Worm (Caenorhabditis elegans) whole organism, L4/young adult: ENCODE data around the gene citk-2.

Source experiments
- dao-5 ChIP-seq: sonication (generic microtip); optimal IDR thresholded peaks from 2 replicates; lab custom pipeline; 2016; ENCODE audit warnings: missing genotype, missing genetic modification characterization, moderate library complexity, missing compliant biosample characterization
- him-1 ChIP-seq: sonication (generic microtip); optimal IDR thresholded peaks from 2 replicates; lab custom pipeline; 2016; ENCODE audit warnings: missing genotype, missing genetic modification reagents, missing genetic modification characterization, missing compliant biosample characterization

- no peak for TF ChIP-seq him-1 (tag; lab: Kevin White, UChicago)
- TF ChIP-seq dao-5, result no peak
Measured at ce11 chrII:5036128-5036527, 36.8 kb downstream of the citk-2 start, which contains the start of gene lrr-1.
